Worm (Caenorhabditis elegans): Measurements from ENCODE around the gene K07C11.7.

Gene K07C11.7

DNA sequence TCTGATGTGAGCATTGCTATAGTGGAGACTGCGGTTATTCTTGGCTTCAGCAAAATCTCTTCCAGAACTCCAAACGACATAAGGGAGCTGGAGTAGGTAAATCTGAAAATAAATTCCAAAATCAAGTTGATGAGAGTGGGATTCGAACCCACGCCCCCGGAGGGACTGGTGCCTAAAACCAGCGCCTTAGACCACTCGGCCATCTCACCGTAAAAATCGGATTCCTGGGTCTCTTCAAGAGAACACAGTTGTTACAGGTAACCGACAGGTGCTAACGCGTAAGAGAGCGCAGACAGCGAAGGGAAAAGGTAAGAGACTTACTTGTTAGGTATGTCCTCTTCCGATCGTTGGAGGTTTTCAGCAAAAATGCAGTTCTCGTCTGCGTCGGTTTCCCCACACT, 21.6 kb upstream of the K07C11.7 start:
- TF ChIP-seq dao-5 (tag; optimal IDR thresholded peaks at IDR 0.05) (no peak), him-1 (tag; optimal IDR thresholded peaks at IDR 0.05) (no peak), W03F9.2 (tag; optimal IDR thresholded peaks at IDR 0.05) (no peak)

DNA sequence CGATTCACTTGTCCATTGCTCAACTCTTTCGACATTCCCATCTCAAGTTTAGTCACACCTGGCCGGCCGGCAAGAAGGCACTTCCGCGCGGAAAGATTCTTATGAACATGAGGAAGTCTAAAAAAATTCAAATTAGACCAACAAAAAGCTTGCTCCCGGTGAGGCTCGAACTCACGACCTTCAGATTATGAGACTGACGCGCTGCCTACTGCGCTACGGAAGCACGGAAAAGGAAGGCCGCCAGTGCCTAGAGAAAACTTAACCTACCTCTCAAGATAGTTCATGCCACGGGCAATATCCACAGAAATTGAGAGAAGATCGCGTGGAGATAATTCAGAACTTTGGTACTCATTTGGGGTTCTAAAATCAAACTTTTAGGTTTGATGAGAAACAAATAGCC, 16.3 kb upstream of the K07C11.7 start:
- TF ChIP-seq him-1 (tag; optimal IDR thresholded peaks at IDR 0.05) (no peak), W03F9.2 (tag; optimal IDR thresholded peaks at IDR 0.05) (no peak), dao-5 (tag; optimal IDR thresholded peaks at IDR 0.05) (no peak)

DNA sequence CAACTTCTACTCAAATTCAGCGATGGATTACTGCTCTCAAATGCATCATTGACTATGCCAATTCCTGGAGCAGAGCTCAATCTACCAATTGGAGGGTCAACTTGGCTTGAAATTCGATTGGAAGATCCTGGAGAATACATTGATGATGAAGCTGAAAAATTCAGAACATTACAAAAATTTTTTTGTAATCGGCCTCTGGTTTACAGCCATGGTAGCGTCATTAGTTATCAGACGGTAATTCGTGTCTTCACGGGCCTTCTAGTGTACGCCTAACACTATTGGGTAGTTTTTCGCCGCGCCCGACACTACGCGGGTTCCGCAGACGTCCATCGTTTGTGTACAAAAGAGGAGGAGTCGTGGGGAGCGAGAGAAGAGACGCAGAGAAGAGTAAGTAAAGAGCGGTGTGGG, 14.9 kb upstream of the K07C11.7 start:
- TF ChIP-seq him-1 (tag; optimal IDR thresholded peaks at IDR 0.05), result peak; percentile 24
- TF ChIP-seq dao-5 (tag; optimal IDR thresholded peaks at IDR 0.05), result no peak
- TF ChIP-seq W03F9.2 (tag; optimal IDR thresholded peaks at IDR 0.05), result peak; percentile 82

DNA sequence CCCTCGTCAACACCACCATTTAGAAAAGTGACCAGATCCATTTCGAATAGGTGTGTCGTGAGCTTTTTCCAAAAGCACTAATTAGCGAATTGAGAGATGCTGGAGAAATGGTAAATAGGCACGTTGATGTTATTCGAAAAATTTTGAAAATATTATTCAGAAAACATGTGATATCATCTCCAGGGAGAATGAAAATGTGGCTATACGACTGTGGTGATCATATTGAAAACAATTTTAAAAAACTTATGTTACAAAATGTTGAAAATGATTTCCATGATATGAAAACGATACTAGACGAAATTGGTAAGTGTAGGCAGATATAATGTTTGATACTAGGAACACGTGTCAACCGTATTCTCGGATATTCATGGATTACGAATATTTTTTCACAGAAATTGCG, 13.0 kb upstream of the K07C11.7 start, which contains the start of gene K07C11.10:
K07C11.10 (minus strand) TSS at position 101 of the 400 bp plus-strand sequence.
- no peak for TF ChIP-seq W03F9.2 (tag; optimal IDR thresholded peaks at IDR 0.05)
- TF ChIP-seq dao-5 (tag; optimal IDR thresholded peaks at IDR 0.05), result no peak

DNA sequence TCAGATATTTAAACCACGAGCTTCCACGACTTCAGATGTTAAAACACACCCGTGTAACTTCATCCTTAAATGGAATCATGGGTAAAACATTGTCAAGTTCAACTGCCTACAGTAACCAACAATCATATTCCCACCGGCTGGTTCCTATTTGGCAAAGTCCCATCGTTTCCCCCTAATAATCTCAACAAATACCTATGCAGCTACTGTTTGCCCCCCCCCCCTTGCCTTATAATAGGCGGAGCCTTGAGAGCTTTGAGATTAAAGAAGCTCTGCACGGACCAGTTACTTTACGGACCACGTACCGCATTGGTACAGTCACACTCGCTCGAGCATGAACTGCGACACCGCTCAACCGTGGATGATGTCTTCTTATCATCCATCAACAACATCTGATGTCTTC, 10.9 kb upstream of the K07C11.7 start, which contains the start of gene pax-1:
pax-1 (plus strand) TSS at position 301 of the 400 bp plus-strand sequence.
- TF ChIP-seq dao-5 (tag; optimal IDR thresholded peaks at IDR 0.05), result no peak
- TF ChIP-seq W03F9.2 (tag; optimal IDR thresholded peaks at IDR 0.05), result no peak
- no peak for TF ChIP-seq him-1 (tag; optimal IDR thresholded peaks at IDR 0.05)

DNA sequence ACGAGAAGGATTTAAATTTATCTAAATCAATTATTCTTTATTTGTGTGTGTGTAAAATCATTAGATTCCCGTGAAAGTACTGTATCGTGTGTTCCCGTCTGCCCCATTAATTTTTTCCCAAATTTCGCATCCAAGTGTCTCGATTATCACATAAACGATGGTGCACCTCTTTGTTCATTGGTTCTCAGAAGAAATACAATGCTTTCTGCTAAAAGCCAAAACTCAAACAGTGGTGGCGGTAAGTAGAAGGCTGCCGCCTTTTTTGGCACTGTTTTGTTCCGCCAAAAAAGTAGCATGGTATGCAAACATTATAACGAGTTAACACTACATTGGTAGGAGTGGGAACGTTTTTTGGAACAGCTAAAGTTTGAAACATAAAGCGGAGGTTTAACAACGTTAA, 9.6 kb upstream of the K07C11.7 start:
- no peak for TF ChIP-seq dao-5 (tag; optimal IDR thresholded peaks at IDR 0.05)
- TF ChIP-seq W03F9.2 (tag; optimal IDR thresholded peaks at IDR 0.05), result no peak
- no peak for TF ChIP-seq him-1 (tag; optimal IDR thresholded peaks at IDR 0.05)

DNA sequence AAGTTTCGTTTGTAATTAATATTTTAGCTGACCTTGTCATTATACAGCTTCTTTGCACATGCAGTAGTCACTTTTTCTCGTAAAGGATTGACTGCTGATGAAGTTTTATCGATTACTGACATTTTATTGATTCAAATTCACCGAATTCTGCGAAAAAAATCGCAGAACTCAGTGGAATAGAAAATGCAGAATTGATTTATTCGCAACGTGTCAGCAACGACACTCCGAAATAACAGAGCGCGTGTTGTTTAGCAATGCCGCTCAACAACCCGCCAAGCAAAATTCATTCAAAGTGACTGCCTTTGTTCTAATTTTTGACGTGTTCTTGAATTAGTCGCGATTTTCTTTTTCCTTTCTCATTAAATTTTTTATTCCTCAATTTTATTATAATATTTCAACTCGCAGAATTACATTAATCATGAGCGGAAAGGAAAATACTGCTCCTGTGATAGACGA, 7.3 kb upstream of the K07C11.7 start, which contains the start of the genes cogc-6 and air-1:
cogc-6 (minus strand) TSS at position 234 of the 456 bp plus-strand sequence.
air-1 (plus strand) TSS at position 406 of the 456 bp plus-strand sequence.
- no peak for TF ChIP-seq W03F9.2 (tag; optimal IDR thresholded peaks at IDR 0.05)
- TF ChIP-seq him-1 (tag; optimal IDR thresholded peaks at IDR 0.05), result no peak
- TF ChIP-seq dao-5 (tag; optimal IDR thresholded peaks at IDR 0.05), result no peak

DNA sequence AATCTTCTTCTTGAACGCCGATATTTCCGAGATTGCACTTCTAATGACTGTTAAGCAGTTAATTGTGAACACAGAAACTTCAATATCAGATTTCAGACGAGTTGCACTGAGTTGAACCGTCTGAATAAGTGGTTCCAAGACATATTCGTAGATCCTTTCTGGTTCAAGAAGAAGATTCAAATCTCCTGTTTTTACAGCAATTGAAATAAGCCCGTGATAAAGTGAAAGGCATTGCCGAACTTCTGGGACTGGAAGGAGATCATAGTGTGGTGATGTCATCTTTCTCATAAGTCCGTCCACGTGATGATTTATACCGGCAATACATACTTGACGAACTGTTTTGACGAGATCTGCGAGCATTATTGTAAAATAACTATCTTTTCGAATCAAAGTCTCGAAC, 5.8 kb upstream of the K07C11.7 start:
- TF ChIP-seq him-1 (tag; optimal IDR thresholded peaks at IDR 0.05), result no peak
- TF ChIP-seq W03F9.2 (tag; optimal IDR thresholded peaks at IDR 0.05), result no peak
- TF ChIP-seq dao-5 (tag; optimal IDR thresholded peaks at IDR 0.05), result no peak

DNA sequence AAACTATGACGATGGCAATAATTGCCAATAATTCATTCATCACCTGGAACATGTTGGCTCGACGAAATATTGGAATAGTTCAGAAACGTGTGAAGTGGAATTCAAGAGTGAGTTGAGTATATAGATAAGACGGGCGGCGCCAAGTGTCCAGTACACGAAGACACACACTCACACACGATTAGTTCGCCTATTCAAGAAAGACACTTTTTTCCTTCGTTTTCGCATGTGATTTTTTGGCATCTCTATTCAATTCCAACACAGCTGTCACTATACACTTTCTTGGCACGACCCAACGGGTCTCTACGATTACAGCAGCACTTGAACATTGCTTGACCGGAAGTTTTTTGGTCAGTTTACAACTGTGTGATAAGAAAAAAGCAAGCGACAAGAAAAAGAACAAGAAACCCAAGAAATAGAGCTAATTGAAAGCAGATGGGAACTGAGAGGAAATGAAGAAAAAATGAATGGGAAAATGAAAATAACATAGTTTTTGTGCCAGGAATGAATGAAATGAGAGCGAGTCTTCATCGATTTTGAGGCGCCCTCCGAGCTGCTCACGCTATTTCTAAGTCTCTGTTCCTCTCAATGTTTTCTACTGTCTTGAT, 4.0 kb upstream of the K07C11.7 start, which contains the start of gene K07C11.8:
K07C11.8 (minus strand) TSS at position 224 of the 605 bp plus-strand sequence.
- TF ChIP-seq him-1 (tag; optimal IDR thresholded peaks at IDR 0.05) (no peak), dao-5 (tag; optimal IDR thresholded peaks at IDR 0.05) (no peak)

DNA sequence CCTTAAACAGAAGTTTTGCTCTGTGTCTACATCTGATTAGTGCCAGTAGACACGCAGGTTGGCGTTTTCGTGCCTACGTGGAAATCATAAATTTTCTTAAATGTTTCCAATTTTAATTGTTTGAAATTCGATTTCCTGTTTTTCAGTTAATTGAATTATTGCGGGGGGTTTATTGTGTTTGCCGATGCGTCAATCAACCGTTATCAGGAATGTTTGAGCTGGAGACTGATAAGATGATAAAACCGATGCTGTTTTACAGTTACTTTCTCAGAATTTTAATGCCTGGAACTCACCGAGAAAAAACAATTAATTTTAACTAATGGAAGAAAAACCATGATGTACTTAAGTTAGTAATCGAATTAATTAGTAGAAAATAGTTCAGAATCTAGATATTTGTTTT, 3.4 kb upstream of the K07C11.7 start:
- no peak for TF ChIP-seq him-1 (tag; optimal IDR thresholded peaks at IDR 0.05)
- no peak for TF ChIP-seq dao-5 (tag; optimal IDR thresholded peaks at IDR 0.05)
- TF ChIP-seq W03F9.2 (tag; optimal IDR thresholded peaks at IDR 0.05), result no peak

DNA sequence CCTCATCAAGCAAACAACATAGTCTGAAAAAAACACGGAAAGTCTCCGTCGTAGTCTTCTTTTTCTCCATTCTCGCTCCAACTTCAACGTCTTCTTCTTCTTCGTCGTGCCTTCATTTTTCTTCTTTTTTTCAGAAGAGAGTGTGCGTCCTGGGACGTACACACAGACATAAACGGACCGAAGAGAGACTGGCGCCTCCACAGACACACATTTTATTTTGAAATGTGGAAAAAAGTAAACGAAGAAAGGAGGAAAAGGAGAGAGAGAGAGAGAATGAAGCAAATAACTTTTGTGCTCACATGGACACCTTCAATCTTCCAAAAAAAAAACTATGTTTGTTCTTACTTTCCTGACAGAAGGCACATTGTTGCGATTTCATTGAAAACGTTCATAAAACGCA, 1.4 kb upstream of the K07C11.7 start:
- no peak for TF ChIP-seq W03F9.2 (tag; optimal IDR thresholded peaks at IDR 0.05)
- TF ChIP-seq dao-5 (tag; optimal IDR thresholded peaks at IDR 0.05), result no peak
- TF ChIP-seq him-1 (tag; optimal IDR thresholded peaks at IDR 0.05), result no peak

DNA sequence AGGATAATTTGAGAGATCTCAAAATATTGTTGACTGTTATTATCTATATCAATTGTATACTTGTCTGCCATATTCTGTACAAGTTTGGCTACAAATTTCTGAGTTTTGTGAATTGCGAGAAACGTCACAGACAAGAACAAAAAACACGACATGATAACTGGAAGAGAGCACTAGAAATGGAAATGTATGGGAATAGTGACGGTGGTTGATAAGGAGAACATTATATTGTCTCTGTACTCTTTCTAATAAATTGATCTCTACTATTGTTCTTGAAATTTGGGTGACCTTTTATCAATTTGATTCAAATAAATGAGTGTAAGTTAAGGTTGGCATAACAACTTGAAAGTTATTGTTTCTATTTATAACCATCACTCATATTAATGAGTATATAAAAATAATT, 952 bp downstream of the K07C11.7 start:
- TF ChIP-seq W03F9.2 (tag; optimal IDR thresholded peaks at IDR 0.05), result no peak

DNA sequence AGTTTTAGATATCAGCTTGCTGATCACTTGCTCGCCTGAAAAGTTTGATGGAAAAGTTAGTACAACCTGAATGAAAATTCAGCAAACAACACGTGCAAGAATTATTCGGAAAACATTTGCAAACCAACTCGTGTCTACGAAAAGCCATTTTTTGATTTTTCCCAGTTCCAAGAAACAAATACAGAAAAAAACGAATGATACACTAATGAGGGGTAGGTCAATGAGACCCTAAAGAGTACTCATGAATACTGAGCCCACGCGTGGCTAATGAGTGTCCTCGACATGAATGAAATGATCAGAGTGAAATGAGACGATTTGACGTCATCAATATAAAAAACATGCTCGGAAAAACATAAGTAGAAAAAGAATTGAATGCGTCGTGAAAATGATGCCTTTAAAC, 1.8 kb downstream of the K07C11.7 start:
- no peak for TF ChIP-seq him-1 (tag; optimal IDR thresholded peaks at IDR 0.05)
- TF ChIP-seq W03F9.2 (tag; optimal IDR thresholded peaks at IDR 0.05), result no peak
- TF ChIP-seq dao-5 (tag; optimal IDR thresholded peaks at IDR 0.05), result no peak

DNA sequence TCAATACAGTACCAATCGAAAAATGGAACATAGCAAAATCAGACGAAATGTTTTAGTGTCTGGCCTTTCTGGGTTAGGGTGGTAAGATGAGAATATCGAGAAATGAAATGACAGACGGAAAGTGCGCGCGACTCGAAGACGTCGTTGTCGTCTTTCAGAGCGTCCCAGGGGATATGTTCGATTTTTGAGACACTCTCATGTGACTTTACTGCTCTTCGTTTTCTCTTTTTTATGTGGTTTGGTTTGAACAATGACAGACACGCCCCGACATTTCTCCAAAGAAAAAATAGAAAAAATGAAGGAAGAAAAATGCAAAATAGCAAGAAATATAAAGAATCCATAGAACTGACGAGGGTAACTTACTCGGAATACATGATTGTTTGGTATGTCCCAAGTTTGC, 3.2 kb downstream of the K07C11.7 start:
- no peak for TF ChIP-seq W03F9.2 (tag; optimal IDR thresholded peaks at IDR 0.05)
- no peak for TF ChIP-seq him-1 (tag; optimal IDR thresholded peaks at IDR 0.05)
- TF ChIP-seq dao-5 (tag; optimal IDR thresholded peaks at IDR 0.05), result no peak

DNA sequence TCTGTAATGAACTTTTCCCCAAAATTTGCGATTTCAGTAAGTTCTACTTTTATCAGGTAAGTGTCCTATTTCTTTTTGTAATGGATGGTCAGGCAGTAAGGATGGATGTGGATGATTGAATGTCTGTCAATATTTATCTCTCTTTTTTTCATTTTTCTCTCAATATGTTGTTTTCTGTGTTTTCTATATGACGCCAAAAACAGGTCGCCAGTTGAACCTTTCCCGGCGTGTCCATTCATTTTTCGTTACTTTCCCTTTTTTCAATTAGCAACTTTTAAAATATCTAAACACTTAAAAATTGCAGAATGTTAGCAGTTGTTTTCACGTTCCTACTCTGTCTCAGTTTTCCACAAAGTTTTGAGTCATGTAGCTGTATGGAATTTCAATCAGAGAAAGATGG, 6.8 kb downstream of the K07C11.7 start, which contains the start of gene timp-1:
timp-1 (plus strand) TSS at position 305 of the 400 bp plus-strand sequence.
- TF ChIP-seq W03F9.2 (tag; optimal IDR thresholded peaks at IDR 0.05) (no peak), him-1 (tag; optimal IDR thresholded peaks at IDR 0.05) (no peak), dao-5 (tag; optimal IDR thresholded peaks at IDR 0.05) (no peak)
